Worm (Caenorhabditis elegans) whole organism, dauer: ENCODE results near the gene gcy-12.

ENCODE experiments used
- unc-62 ChIP-seq: sonication (generic microtip); optimal IDR thresholded peaks from 2 replicates; lab custom pipeline; 2017; ENCODE audit warnings: missing biosample characterization, missing genetic modification reagents, missing genetic modification characterization

gcy-12 gene

ce11 chrII:5353642-5354041 is 41.8 kb downstream of the gcy-12 start:
- TF ChIP-seq unc-62 (GFP tag; lab: Kevin White, UChicago) = no peak

- TF ChIP-seq unc-62 (GFP tag; lab: Kevin White, UChicago) = no peak
Measured at ce11 chrII:5355384-5355783, 43.5 kb downstream of the gcy-12 start, which contains the start of gene srg-69. Gene srg-69, plus strand, starts transcription at chrII:5355684.

- no peak for TF ChIP-seq unc-62 (GFP tag; lab: Kevin White, UChicago)
Measured at ce11 chrII:5358137-5358745, 46.4 kb downstream of the gcy-12 start, which contains the start of the genes F09E5.11 and bmy-1. Gene F09E5.11, minus strand, starts transcription at chrII:5358187. Gene bmy-1, plus strand, starts transcription at chrII:5358695.

ce11 chrII:5359252-5359651 is 47.4 kb downstream of the gcy-12 start, which contains the start of gene sec-6:
Gene sec-6, plus strand, starts transcription at chrII:5359552.
- TF ChIP-seq unc-62 (GFP tag; lab: Kevin White, UChicago) = no peak

- TF ChIP-seq unc-62 (GFP tag; lab: Kevin White, UChicago) = no peak
Measured at ce11 chrII:5364516-5364915, 52.7 kb downstream of the gcy-12 start.

- TF ChIP-seq unc-62 (GFP tag; lab: Kevin White, UChicago) = no peak
Measured at ce11 chrII:5365645-5366044, 53.8 kb downstream of the gcy-12 start, which contains the start of gene F09E5.16. Gene F09E5.16, minus strand, starts transcription at chrII:5365745.
